Worm (Caenorhabditis elegans): ENCODE measurements around the gene nhr-201.

The nhr-201 gene

ce11 chrV:464800-465199 lies at the start of gene nhr-201:
nhr-201 (plus strand) TSS chrV:464828.
- TF ChIP-seq dve-1 (tag; optimal IDR thresholded peaks at IDR 0.05; ENCODE audit: insufficient read depth): peak; percentile 64
- TF ChIP-seq jun-1 (tag; optimal IDR thresholded peaks at IDR 0.05): no peak
- no peak for TF ChIP-seq ces-1 (GFP tag; optimal IDR thresholded peaks at IDR 0.05)
- TF ChIP-seq mxl-2 (GFP tag; conservative IDR thresholded peaks at IDR 0.05): no peak
- TF ChIP-seq lsy-2 (tag; optimal IDR thresholded peaks at IDR 0.05): peak in 1 of 2 experiments; percentile 25
- TF ChIP-seq ztf-11 (tag; optimal IDR thresholded peaks at IDR 0.05): no peak
- no peak for TF ChIP-seq R02D3.7 (tag; optimal IDR thresholded peaks at IDR 0.05)
- TF ChIP-seq madf-9 (GFP tag; conservative IDR thresholded peaks at IDR 0.05): no peak
- TF ChIP-seq egl-27 (tag; optimal IDR thresholded peaks at IDR 0.05): no peak
- TF ChIP-seq F49E8.2 (tag; optimal IDR thresholded peaks at IDR 0.05; ENCODE audit: borderline replicate concordance): no peak
- no peak for TF ChIP-seq Y5F2A.4 (GFP tag; optimal IDR thresholded peaks at IDR 0.05)
- no peak for TF ChIP-seq hlh-11 (tag; optimal IDR thresholded peaks at IDR 0.05)
- peak; percentile 46; the same call in 1 of the 2 replicates for TF ChIP-seq dmd-6 (GFP tag; IDR thresholded peaks at IDR 0.05)
- no peak for TF ChIP-seq ceh-28 (tag; optimal IDR thresholded peaks at IDR 0.05)
- no peak for TF ChIP-seq lim-7 (GFP tag; IDR thresholded peaks at IDR 0.05)
- TF ChIP-seq F10B5.3 (tag; optimal IDR thresholded peaks at IDR 0.05): no peak
- no peak for TF ChIP-seq nhr-25 (tag; optimal IDR thresholded peaks at IDR 0.05; ENCODE audit: borderline replicate concordance, insufficient read depth)
- no peak for TF ChIP-seq ama-1 (optimal IDR thresholded peaks at IDR 0.05)
- no peak for TF ChIP-seq Y48G9A.11 (GFP tag; IDR thresholded peaks at IDR 0.05)
- TF ChIP-seq unc-130 (GFP tag; optimal IDR thresholded peaks at IDR 0.05): no peak
- no peak for TF ChIP-seq vab-7 (GFP tag; IDR thresholded peaks at IDR 0.05)
- TF ChIP-seq hlh-30 (tag; optimal IDR thresholded peaks at IDR 0.05; ENCODE audit: insufficient read depth): peak; percentile 59
- no peak for TF ChIP-seq snpc-1.2 (GFP tag; IDR thresholded peaks at IDR 0.05)
- no peak for TF ChIP-seq nhr-41 (GFP tag; IDR thresholded peaks at IDR 0.05)
- TF ChIP-seq daf-16 (GFP tag; optimal IDR thresholded peaks at IDR 0.05): no peak
- peak; percentile 60 for TF ChIP-seq daf-16 (tag; optimal IDR thresholded peaks at IDR 0.05)
- no peak for TF ChIP-seq saeg-2 (GFP tag; IDR thresholded peaks at IDR 0.05)
- TF ChIP-seq spr-1 (tag; optimal IDR thresholded peaks at IDR 0.05): no peak
- no peak for TF ChIP-seq egl-43 (GFP tag; IDR thresholded peaks at IDR 0.05)
- no peak for TF ChIP-seq zfp-2 (tag; optimal IDR thresholded peaks at IDR 0.05)
- peak; percentile 95 for TF ChIP-seq nhr-28 (tag; optimal IDR thresholded peaks at IDR 0.05)
- peak; percentile 3 for TF ChIP-seq nhr-48 (tag; optimal IDR thresholded peaks at IDR 0.05)
- no peak for TF ChIP-seq T20F7.1 (GFP tag; optimal IDR thresholded peaks at IDR 0.05)
- peak; percentile 18 for TF ChIP-seq mep-1 (tag; optimal IDR thresholded peaks at IDR 0.05)

ce11 chrV:415072-415471 lies 49.6 kb upstream of the nhr-201 start:
- TF ChIP-seq daf-16 (GFP tag; optimal IDR thresholded peaks at IDR 0.05) (no peak), daf-16 (tag; optimal IDR thresholded peaks at IDR 0.05) (peak; percentile 47), nhr-28 (tag; optimal IDR thresholded peaks at IDR 0.05) (peak; percentile 60), dmd-6 (GFP tag; IDR thresholded peaks at IDR 0.05) (peak; percentile 55; the same call in 1 of the 2 replicates), nhr-77 (tag; optimal IDR thresholded peaks at IDR 0.05) (peak; percentile 54), lsy-2 (tag; optimal IDR thresholded peaks at IDR 0.05) (no peak), php-3 (GFP tag; IDR thresholded peaks at IDR 0.05) (peak; percentile 61), pha-4 (GFP tag; IDR thresholded peaks at IDR 0.05) (no peak), pha-4 (tag; optimal IDR thresholded peaks at IDR 0.05) (no peak), pqm-1 (tag; optimal IDR thresholded peaks at IDR 0.05) (peak; percentile 80)
